Worm (Caenorhabditis elegans) whole organism, early embryonic: ENCODE measurements around the gene F56D6.13.

Source experiments
- F13C5.2 ChIP-seq: sonication (generic microtip); optimal IDR thresholded peaks from 2 replicates; lab custom pipeline; 2017; ENCODE audit warnings: mild to moderate bottlenecking, missing genetic modification characterization, inconsistent platforms, missing compliant biosample characterization
- aly-1 ChIP-seq: sonication (generic microtip); optimal IDR thresholded peaks from 2 replicates; lab custom pipeline; 2016; ENCODE audit warnings: missing genetic modification characterization, missing compliant biosample characterization
- ama-1 ChIP-seq: fragments of 150-350 bp; optimal IDR thresholded peaks from 2 replicates; lab custom pipeline; 2014
- ceh-13 ChIP-seq: fragments of 200-800 bp; sonication (Bioruptor generic); optimal IDR thresholded peaks from 2 replicates; lab custom pipeline; 2018; ENCODE audit warnings: mild to moderate bottlenecking, missing genetic modification characterization, missing compliant biosample characterization
- hmg-4 ChIP-seq: fragments of 200-800 bp; sonication (Bioruptor generic); optimal IDR thresholded peaks from 2 replicates; lab custom pipeline; 2018; ENCODE audit warnings: mild to moderate bottlenecking, missing genetic modification characterization, missing compliant biosample characterization
- scrt-1 ChIP-seq: fragments of 200-800 bp; sonication (Bioruptor generic); IDR thresholded peaks from 2 replicates; pipeline ENCODE4 v1.3.6; 2022; ENCODE audit warnings: missing genetic modification characterization, missing compliant biosample characterization

DNA sequence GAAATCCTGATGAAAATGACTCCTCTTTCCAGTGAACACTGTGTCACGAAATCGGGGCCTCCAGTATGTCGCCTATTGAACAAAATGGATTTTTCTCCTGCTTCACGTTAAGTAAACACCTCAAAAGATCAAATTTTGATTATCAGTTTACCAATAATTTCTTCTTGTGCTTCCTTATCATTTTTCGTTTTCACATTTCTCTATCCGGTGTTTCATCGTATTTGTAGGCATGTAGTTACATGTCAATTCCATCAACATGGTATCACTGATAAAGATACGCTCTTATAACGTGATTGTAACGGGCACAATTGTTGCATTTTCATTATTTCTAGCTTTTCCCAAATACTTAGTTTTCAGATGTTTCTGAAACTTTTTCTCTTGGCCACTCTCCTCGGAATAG is 35.2 kb downstream of the F56D6.13 start, which contains the start of gene clec-72:
- TF ChIP-seq aly-1 (tag; lab: Kevin White, UChicago) (no peak), scrt-1 (GFP tag; lab: Robert Waterston, UW) (no peak), ama-1 (lab: Kevin White, UChicago) (no peak), hmg-4 (no peak), ceh-13 (no peak), F13C5.2 (no peak)
